Worm (Caenorhabditis elegans) whole organism, L4 larva: ENCODE results near the gene B0294.3.
A peak's percentile ranks its signal among the peaks of the same experiment; 100 is the strongest.

Experiments
- D1046.2 ChIP-seq: fragments of 200-800 bp; sonication (Bioruptor generic); IDR thresholded peaks from 2 replicates; pipeline ENCODE4 v1.3.6; 2022; ENCODE audit warnings: missing genetic modification characterization, missing compliant biosample characterization
- F26F4.8 ChIP-seq: fragments of 200-800 bp; sonication (Bioruptor generic); conservative IDR thresholded peaks from 2 replicates; pipeline ENCODE4 v1.3.6; 2022; ENCODE audit warnings: missing genetic modification characterization, missing compliant biosample characterization
- F37D6.2 ChIP-seq: sonication (generic microtip); optimal IDR thresholded peaks from 2 replicates; lab custom pipeline; 2016; ENCODE audit warnings: mild to moderate bottlenecking, missing genetic modification characterization, missing compliant biosample characterization
- F44E2.7 ChIP-seq: fragments of 200-800 bp; sonication (Bioruptor generic); IDR thresholded peaks from 2 replicates; pipeline ENCODE4 v2.1.2; 2022; ENCODE audit warnings: missing genetic modification characterization, missing compliant biosample characterization
- F49E8.2 ChIP-seq: sonication (generic microtip); optimal IDR thresholded peaks from 2 replicates; lab custom pipeline; 2016; ENCODE audit warnings: missing compliant biosample characterization, mild to moderate bottlenecking, missing genetic modification characterization, borderline replicate concordance
- R02D3.7 ChIP-seq: fragments of 150-350 bp; sonication (generic microtip); optimal IDR thresholded peaks from 3 replicates; lab custom pipeline; 2014; ENCODE audit warnings: missing biosample characterization, missing genetic modification characterization
- T20F7.1 ChIP-seq: fragments of 200-800 bp; sonication (Bioruptor generic); optimal IDR thresholded peaks from 2 replicates; lab custom pipeline; 2018; ENCODE audit warnings: mild to moderate bottlenecking, missing genetic modification characterization, missing compliant biosample characterization
- Y48G9A.11 ChIP-seq: fragments of 200-800 bp; sonication (Bioruptor generic); IDR thresholded peaks from 2 replicates; pipeline ENCODE4 v1.3.6; 2022; ENCODE audit warnings: missing genetic modification reagents, missing genetic modification characterization, missing compliant biosample characterization
- Y5F2A.4 ChIP-seq: fragments of 200-800 bp; sonication (Bioruptor generic); optimal IDR thresholded peaks from 2 replicates; lab custom pipeline; 2018; ENCODE audit warnings: mild to moderate bottlenecking, missing genetic modification characterization, missing compliant biosample characterization
- ZK337.2 ChIP-seq: fragments of 200-800 bp; sonication (Bioruptor generic); IDR thresholded peaks from 2 replicates; pipeline ENCODE4 v1.3.6; 2022; ENCODE audit warnings: missing genetic modification reagents, missing genetic modification characterization, missing compliant biosample characterization
- aha-1 ChIP-seq: fragments of 150-350 bp; peaks from one replicate; lab custom pipeline; 2014; ENCODE audit warnings: missing biosample characterization, missing genetic modification characterization
- ama-1 ChIP-seq: fragments of 150-350 bp; optimal IDR thresholded peaks from 2 replicates; lab custom pipeline; 2014; ENCODE audit warnings: inconsistent platforms, mixed read lengths
- arid-1 ChIP-seq: fragments of 200-800 bp; sonication (Bioruptor generic); conservative IDR thresholded peaks from 2 replicates; pipeline ENCODE4 v1.3.6; 2022; ENCODE audit warnings: missing genetic modification reagents, missing genetic modification characterization, missing compliant biosample characterization
- ceh-82 ChIP-seq: sonication (generic microtip); optimal IDR thresholded peaks from 2 replicates; lab custom pipeline; 2017; ENCODE audit warnings: missing biosample characterization, missing genetic modification characterization
- ces-1 ChIP-seq: fragments of 150-350 bp; sonication (generic microtip); optimal IDR thresholded peaks from 4 replicates; lab custom pipeline; 2014; ENCODE audit warnings: missing biosample characterization, missing genetic modification reagents, missing genetic modification characterization
- cey-2 ChIP-seq: sonication (generic microtip); optimal IDR thresholded peaks from 3 replicates; lab custom pipeline; 2017; ENCODE audit warnings: missing genetic modification characterization, mild to moderate bottlenecking, missing compliant biosample characterization, antibody characterized with exemption, borderline replicate concordance; ENCODE audit not compliant: insufficient read depth
- ctbp-1 ChIP-seq: fragments of 200-800 bp; sonication (Bioruptor generic); IDR thresholded peaks from 2 replicates; pipeline ENCODE4 v1.3.6; 2022; ENCODE audit warnings: missing genetic modification reagents, missing genetic modification characterization, missing compliant biosample characterization
- daf-19 ChIP-seq: fragments of 200-800 bp; sonication (Bioruptor generic); conservative IDR thresholded peaks from 2 replicates; pipeline ENCODE4 v1.3.6; 2022; ENCODE audit warnings: missing genetic modification characterization, missing compliant biosample characterization
- dmd-6 ChIP-seq: fragments of 200-800 bp; sonication (Bioruptor generic); IDR thresholded peaks from 2 replicates; pipeline ENCODE4 v1.3.6; 2022; ENCODE audit warnings: missing genetic modification reagents, missing genetic modification characterization, missing compliant biosample characterization
- dmd-8 ChIP-seq: fragments of 200-800 bp; sonication (Bioruptor generic); IDR thresholded peaks from 2 replicates; pipeline ENCODE4 v1.3.6; 2022; ENCODE audit warnings: missing genetic modification characterization, missing compliant biosample characterization
- dmd-9 ChIP-seq: fragments of 200-800 bp; sonication (Bioruptor generic); IDR thresholded peaks from 2 replicates; pipeline ENCODE4 v1.3.6; 2022; ENCODE audit warnings: missing genetic modification reagents, missing genetic modification characterization, missing compliant biosample characterization
- dpl-1 ChIP-seq: fragments of 150-350 bp; optimal IDR thresholded peaks from 2 replicates; lab custom pipeline; 2014; ENCODE audit warnings: missing biosample characterization, missing genetic modification reagents, missing genetic modification characterization
- duxl-1 ChIP-seq: sonication (generic microtip); optimal IDR thresholded peaks from 2 replicates; lab custom pipeline; 2016; ENCODE audit warnings: mild to moderate bottlenecking, missing genetic modification characterization, moderate library complexity, missing compliant biosample characterization; ENCODE audit not compliant: poor library complexity
- dve-1 ChIP-seq: sonication (generic microtip); optimal IDR thresholded peaks from 2 replicates; lab custom pipeline; 2017; ENCODE audit warnings: antibody characterized with exemption, mild to moderate bottlenecking, missing genetic modification characterization, missing compliant biosample characterization; ENCODE audit not compliant: insufficient read depth
- egl-43 ChIP-seq: fragments of 200-800 bp; sonication (Bioruptor generic); IDR thresholded peaks from 2 replicates; pipeline ENCODE4 v1.3.6; 2022; ENCODE audit warnings: missing genetic modification reagents, missing genetic modification characterization, missing compliant biosample characterization
- fos-1 ChIP-seq: fragments of 150-350 bp; optimal IDR thresholded peaks from 2 replicates; lab custom pipeline; 2014; ENCODE audit warnings: missing biosample characterization, missing genetic modification characterization
- gei-8 ChIP-seq: fragments of 200-800 bp; sonication (Bioruptor generic); optimal IDR thresholded peaks from 2 replicates; lab custom pipeline; 2018; ENCODE audit warnings: mild to moderate bottlenecking, missing genetic modification characterization, missing compliant biosample characterization
- hlh-11 ChIP-seq: fragments of 200-800 bp; sonication (Bioruptor generic); optimal IDR thresholded peaks from 2 replicates; lab custom pipeline; 2018; ENCODE audit warnings: mild to moderate bottlenecking, missing genetic modification characterization, missing compliant biosample characterization
- lin-15B ChIP-seq: fragments of 150-350 bp; sonication (generic microtip); optimal IDR thresholded peaks from 3 replicates; lab custom pipeline; 2014; ENCODE audit warnings: missing biosample characterization, missing genetic modification characterization
- lin-39 ChIP-seq: fragments of 150-350 bp; optimal IDR thresholded peaks from 2 replicates; lab custom pipeline; 2014; ENCODE audit warnings: missing biosample characterization, missing genetic modification reagents, missing genetic modification characterization
- lir-3 ChIP-seq: sonication (generic microtip); optimal IDR thresholded peaks from 2 replicates; lab custom pipeline; 2016; ENCODE audit warnings: mild to moderate bottlenecking, missing genetic modification characterization, missing compliant biosample characterization
- madf-5 ChIP-seq, 2 experiments: fragments of 200-800 bp; sonication (Bioruptor generic); IDR thresholded peaks; 2 replicates each; pipeline ENCODE4 v1.3.6; 2022; ENCODE audit warnings: missing compliant biosample characterization in 2 of 2, missing genetic modification characterization in 2 of 2
- madf-9 ChIP-seq: fragments of 200-800 bp; sonication (Bioruptor generic); conservative IDR thresholded peaks from 2 replicates; pipeline ENCODE4 v1.3.6; 2022; ENCODE audit warnings: missing genetic modification reagents, missing genetic modification characterization, missing compliant biosample characterization
- mdl-1 ChIP-seq, 2 experiments: fragments of 150-350 bp in 1 of 2; sonication (generic microtip) in 1 of 2; optimal IDR thresholded peaks; 2 replicates each; lab custom pipeline; 2014 to 2017; ENCODE audit warnings: missing biosample characterization in 2 of 2, missing genetic modification characterization in 2 of 2
- mes-2 ChIP-seq: sonication (generic microtip); optimal IDR thresholded peaks from 2 replicates; lab custom pipeline; 2016; ENCODE audit warnings: missing genotype, mild to moderate bottlenecking, missing genetic modification characterization, missing compliant biosample characterization; ENCODE audit not compliant: poor library complexity, severe bottlenecking
- mxl-2 ChIP-seq: fragments of 200-800 bp; sonication (Bioruptor generic); conservative IDR thresholded peaks from 2 replicates; pipeline ENCODE4 v1.3.6; 2022; ENCODE audit warnings: missing genetic modification reagents, missing genetic modification characterization, missing compliant biosample characterization
- mxl-3 ChIP-seq: fragments of 200-800 bp; sonication (Bioruptor generic); optimal IDR thresholded peaks from 2 replicates; lab custom pipeline; 2018; ENCODE audit warnings: mild to moderate bottlenecking, missing genetic modification characterization, missing compliant biosample characterization
- nhr-10 ChIP-seq: fragments of 150-350 bp; optimal IDR thresholded peaks from 2 replicates; lab custom pipeline; 2014; ENCODE audit warnings: missing biosample characterization, missing genetic modification characterization
- nhr-102 ChIP-seq: sonication (generic microtip); optimal IDR thresholded peaks from 2 replicates; lab custom pipeline; 2016; ENCODE audit warnings: mild to moderate bottlenecking, missing genetic modification characterization, moderate library complexity, missing compliant biosample characterization
- nhr-11 ChIP-seq: fragments of 150-350 bp; optimal IDR thresholded peaks from 2 replicates; lab custom pipeline; 2014; ENCODE audit warnings: missing biosample characterization, missing genetic modification characterization
- nhr-237 ChIP-seq: sonication (generic microtip); optimal IDR thresholded peaks from 2 replicates; lab custom pipeline; 2017; ENCODE audit warnings: missing biosample characterization, missing genetic modification characterization
- nhr-28 ChIP-seq: fragments of 150-350 bp; optimal IDR thresholded peaks from 2 replicates; lab custom pipeline; 2014; ENCODE audit warnings: missing biosample characterization, missing genetic modification characterization
- nhr-48 ChIP-seq: sonication (generic microtip); optimal IDR thresholded peaks from 2 replicates; lab custom pipeline; 2016; ENCODE audit warnings: mild to moderate bottlenecking, missing genetic modification characterization, missing compliant biosample characterization
- nhr-76 ChIP-seq: fragments of 150-350 bp; optimal IDR thresholded peaks from 2 replicates; lab custom pipeline; 2014; ENCODE audit warnings: missing biosample characterization, missing genetic modification characterization
- pqm-1 ChIP-seq: sonication (generic microtip); optimal IDR thresholded peaks from 2 replicates; lab custom pipeline; 2017; ENCODE audit warnings: missing biosample characterization, missing genetic modification characterization
- rbr-2 ChIP-seq: sonication (generic microtip); optimal IDR thresholded peaks from 2 replicates; lab custom pipeline; 2016; ENCODE audit warnings: missing genotype, missing genetic modification characterization, missing compliant biosample characterization
- sdz-12 ChIP-seq: fragments of 200-800 bp; sonication (Bioruptor generic); optimal IDR thresholded peaks from 2 replicates; lab custom pipeline; 2018; ENCODE audit warnings: mild to moderate bottlenecking, missing genetic modification characterization, missing compliant biosample characterization
- spr-1 ChIP-seq: sonication (generic microtip); optimal IDR thresholded peaks from 2 replicates; lab custom pipeline; 2016; ENCODE audit warnings: mild to moderate bottlenecking, missing genetic modification characterization, missing compliant biosample characterization
- unc-130 ChIP-seq: sonication (generic microtip); optimal IDR thresholded peaks from 2 replicates; lab custom pipeline; 2016; ENCODE audit warnings: missing genetic modification reagents, missing genetic modification characterization, missing compliant biosample characterization
- zag-1 ChIP-seq: fragments of 150-350 bp; optimal IDR thresholded peaks from 2 replicates; lab custom pipeline; 2014; ENCODE audit warnings: missing biosample characterization, missing genetic modification characterization
- zfp-3 ChIP-seq: fragments of 200-800 bp; sonication (Bioruptor generic); conservative IDR thresholded peaks from 2 replicates; pipeline ENCODE4 v1.3.6; 2022; ENCODE audit warnings: missing genetic modification reagents, missing genetic modification characterization, missing compliant biosample characterization
- zip-2 ChIP-seq: fragments of 150-350 bp; optimal IDR thresholded peaks from 2 replicates; lab custom pipeline; 2014; ENCODE audit warnings: missing biosample characterization, missing genetic modification characterization

B0294.3 gene

ce11 chrX:1909353-1909752, 17.4 kb downstream of the B0294.3 start (continued):
- TF ChIP-seq T20F7.1 (GFP tag; lab: Kevin White, UChicago) (no peak), ZK337.2 (GFP tag; lab: Robert Waterston, UW) (peak; percentile 61), arid-1 (GFP tag; lab: Robert Waterston, UW) (no peak; the same call in 1 of the 2 replicates), dve-1 (no peak), nhr-11 (tag; lab: Kevin White, UChicago) (no peak), F49E8.2 (tag; lab: Kevin White, UChicago) (no peak), lir-3 (tag; lab: Kevin White, UChicago) (peak; percentile 6), unc-130 (GFP tag; lab: Kevin White, UChicago) (no peak), egl-43 (GFP tag; lab: Robert Waterston, UW) (peak; percentile 96), nhr-10 (peak; percentile 54), nhr-76 (tag; lab: Kevin White, UChicago) (no peak), ces-1 (GFP tag; lab: Kevin White, UChicago) (peak; percentile 57), D1046.2 (peak; percentile 82; the same call in 1 of the 2 replicates), dmd-9 (GFP tag; lab: Robert Waterston, UW) (peak; percentile 62; the same call in 1 of the 2 replicates), gei-8 (GFP tag; lab: Kevin White, UChicago) (no peak), pqm-1 (tag; lab: Kevin White, UChicago) (no peak), rbr-2 (tag; lab: Kevin White, UChicago) (peak; percentile 95), nhr-237 (tag; lab: Kevin White, UChicago) (peak; percentile 44), Y5F2A.4 (GFP tag; lab: Kevin White, UChicago) (peak; percentile 61), R02D3.7 (tag; lab: Kevin White, UChicago) (no peak), mxl-2 (GFP tag; lab: Robert Waterston, UW) (no peak), mes-2 (tag; lab: Kevin White, UChicago) (peak; percentile 94), duxl-1 (tag; lab: Kevin White, UChicago) (peak; percentile 98), fos-1 (tag; lab: Kevin White, UChicago) (no peak), aha-1 (tag; lab: Kevin White, UChicago) (peak; percentile 100), Y48G9A.11 (GFP tag; lab: Robert Waterston, UW) (0 out of 2 replicates have a peak, but pooled peaks have one; percentile 22), mdl-1 (tag; optimal IDR thresholded peaks at IDR 0.05; lab: Kevin White, UChicago) (peak; percentile 23 to 52), zag-1 (tag; lab: Kevin White, UChicago) (peak; percentile 41), lin-15B (tag; lab: Kevin White, UChicago) (no peak), mxl-3 (peak; percentile 52), hlh-11 (tag; lab: Kevin White, UChicago) (no peak), nhr-102 (tag; lab: Kevin White, UChicago) (peak; percentile 97), F26F4.8 (GFP tag; lab: Robert Waterston, UW) (no peak), daf-19 (GFP tag; lab: Robert Waterston, UW) (no peak), nhr-48 (tag; lab: Kevin White, UChicago) (peak; percentile 71), spr-1 (peak; percentile 83), zip-2 (tag; lab: Kevin White, UChicago) (peak; percentile 85), sdz-12 (GFP tag; lab: Kevin White, UChicago) (no peak), cey-2 (tag; lab: Kevin White, UChicago) (no peak), F44E2.7 (GFP tag; lab: Robert Waterston, UW) (no peak), dmd-6 (GFP tag; lab: Robert Waterston, UW) (peak; percentile 87), nhr-28 (tag; lab: Kevin White, UChicago) (peak; percentile 25), dmd-8 (GFP tag; lab: Robert Waterston, UW) (no peak), zfp-3 (GFP tag; lab: Robert Waterston, UW) (peak; percentile 85), madf-5 (GFP tag; IDR thresholded peaks at IDR 0.05; lab: Robert Waterston, UW) (peak; percentile 30 to 66; a peak in 2 of 4 replicates), dpl-1 (GFP tag; lab: Kevin White, UChicago) (peak; percentile 46), ceh-82 (peak; percentile 46), F37D6.2 (tag; lab: Kevin White, UChicago) (peak; percentile 95), ama-1 (lab: Kevin White, UChicago) (no peak), madf-9 (GFP tag; lab: Robert Waterston, UW) (peak; percentile 87), lin-39 (tag; lab: Kevin White, UChicago) (peak; percentile 20), ctbp-1 (GFP tag; lab: Robert Waterston, UW) (peak; percentile 82)
